Fruit fly (Drosophila melanogaster) whole organism, prepupa: ENCODE measurements around the gene Ino80.

ENCODE experiments used
- Blimp-1 ChIP-seq: fragments of 200-800 bp; sonication (Bioruptor generic); optimal IDR thresholded peaks from 3 replicates; lab custom pipeline; 2017; ENCODE audit warnings: missing biosample characterization, missing genetic modification characterization, mild to moderate bottlenecking, moderate library complexity, missing genetic modification reagents
- CG10631 ChIP-seq: fragments of 200-800 bp; sonication (Bioruptor generic); optimal IDR thresholded peaks from 2 replicates; lab custom pipeline; 2016; ENCODE audit warnings: missing biosample characterization, missing genetic modification characterization
- CG11294 ChIP-seq: fragments of 200-800 bp; sonication (Bioruptor generic); IDR thresholded peaks from 2 replicates; pipeline ENCODE4 v1.3.6; 2022; ENCODE audit warnings: missing biosample characterization, missing genetic modification characterization
- CG11762 ChIP-seq: fragments of 200-800 bp; sonication (Bioruptor generic); optimal IDR thresholded peaks from 3 replicates; lab custom pipeline; 2016; ENCODE audit warnings: missing biosample characterization, missing genetic modification characterization; ENCODE audit not compliant: insufficient read depth
- CG11902 ChIP-seq: fragments of 200-800 bp; sonication (Bioruptor generic); optimal IDR thresholded peaks from 3 replicates; lab custom pipeline; 2016; ENCODE audit warnings: missing biosample characterization, missing genetic modification characterization
- CG15336 ChIP-seq: fragments of 200-800 bp; sonication (Bioruptor generic); IDR thresholded peaks from 2 replicates; pipeline ENCODE4 v1.3.6; 2022; ENCODE audit warnings: missing biosample characterization, missing genetic modification characterization
- CG1621 ChIP-seq: fragments of 200-800 bp; sonication (Bioruptor generic); optimal IDR thresholded peaks from 3 replicates; lab custom pipeline; 2018; ENCODE audit warnings: missing biosample characterization, mild to moderate bottlenecking, missing genetic modification characterization
- CG16779 ChIP-seq: fragments of 200-800 bp; sonication (Bioruptor generic); optimal IDR thresholded peaks from 3 replicates; lab custom pipeline; 2017; ENCODE audit warnings: missing biosample characterization, mild to moderate bottlenecking, missing genetic modification characterization
- CG3032 ChIP-seq: fragments of 200-800 bp; optimal IDR thresholded peaks from 2 replicates; lab custom pipeline; 2019; ENCODE audit warnings: missing biosample characterization, mild to moderate bottlenecking, missing genetic modification characterization, moderate library complexity
- CG32006 ChIP-seq: fragments of 200-800 bp; sonication (Bioruptor generic); optimal IDR thresholded peaks from 3 replicates; lab custom pipeline; 2017; ENCODE audit warnings: missing biosample characterization, mild to moderate bottlenecking, missing genetic modification characterization
- CG3919 ChIP-seq: fragments of 200-800 bp; sonication (Bioruptor generic); optimal IDR thresholded peaks from 3 replicates; lab custom pipeline; 2016; ENCODE audit warnings: missing biosample characterization, missing genetic modification characterization
- CG4318 ChIP-seq: fragments of 200-800 bp; sonication (Bioruptor generic); optimal IDR thresholded peaks from 3 replicates; lab custom pipeline; 2017; ENCODE audit warnings: missing biosample characterization, mild to moderate bottlenecking, missing genetic modification characterization
- CG6163 ChIP-seq: fragments of 200-800 bp; sonication (Bioruptor generic); IDR thresholded peaks from 3 replicates; pipeline ENCODE4 v1.3.6; 2022; ENCODE audit warnings: missing biosample characterization, missing genetic modification characterization
- CG6276 ChIP-seq: fragments of 200-800 bp; sonication (Bioruptor generic); optimal IDR thresholded peaks from 2 replicates; lab custom pipeline; 2017; ENCODE audit warnings: missing biosample characterization, mild to moderate bottlenecking, missing genetic modification characterization
- CG6792 ChIP-seq: fragments of 200-800 bp; sonication (Bioruptor generic); optimal IDR thresholded peaks from 3 replicates; lab custom pipeline; 2016; ENCODE audit warnings: missing biosample characterization, missing genetic modification characterization
- CG6808 ChIP-seq: fragments of 200-800 bp; sonication (Bioruptor generic); optimal IDR thresholded peaks from 3 replicates; lab custom pipeline; 2017; ENCODE audit warnings: missing biosample characterization, missing genetic modification characterization, mild to moderate bottlenecking, moderate library complexity, missing genetic modification reagents
- CG6854 ChIP-seq: fragments of 200-800 bp; sonication (Bioruptor generic); optimal IDR thresholded peaks from 2 replicates; lab custom pipeline; 2017; ENCODE audit warnings: missing biosample characterization, mild to moderate bottlenecking, missing genetic modification characterization
- CG8119 ChIP-seq: fragments of 200-800 bp; sonication (Bioruptor generic); IDR thresholded peaks from 3 replicates; pipeline ENCODE4 v1.3.6; 2022; ENCODE audit warnings: missing biosample characterization, missing genetic modification characterization
- CG8319 ChIP-seq: fragments of 200-800 bp; sonication (Bioruptor generic); optimal IDR thresholded peaks from 3 replicates; lab custom pipeline; 2016; ENCODE audit warnings: missing biosample characterization, missing genetic modification characterization
- CG9139 ChIP-seq: fragments of 200-800 bp; sonication (Bioruptor generic); optimal IDR thresholded peaks from 3 replicates; lab custom pipeline; 2017; ENCODE audit warnings: missing biosample characterization, mild to moderate bottlenecking, missing genetic modification characterization
- Eip75B ChIP-seq: fragments of 200-800 bp; sonication (Bioruptor generic); optimal IDR thresholded peaks from 3 replicates; lab custom pipeline; 2016; ENCODE audit warnings: missing biosample characterization, missing genetic modification characterization
- Eip78C ChIP-seq: fragments of 200-800 bp; sonication (Bioruptor generic); peaks from one replicate; lab custom pipeline; 2016; ENCODE audit warnings: missing biosample characterization, missing genetic modification characterization
- Ets21C ChIP-seq: fragments of 200-800 bp; sonication (Bioruptor generic); optimal IDR thresholded peaks from 3 replicates; lab custom pipeline; 2016; ENCODE audit warnings: missing biosample characterization, missing genetic modification characterization
- Ets96B ChIP-seq: fragments of 200-800 bp; optimal IDR thresholded peaks from 2 replicates; lab custom pipeline; 2019; ENCODE audit warnings: missing biosample characterization, mild to moderate bottlenecking, missing genetic modification characterization, moderate library complexity
- Gug ChIP-seq: fragments of 200-800 bp; sonication (Bioruptor generic); IDR thresholded peaks from 2 replicates; pipeline ENCODE4 v1.3.6; 2022; ENCODE audit warnings: missing biosample characterization, missing genetic modification characterization
- Hr4 ChIP-seq: fragments of 200-800 bp; sonication (Bioruptor generic); optimal IDR thresholded peaks from 3 replicates; lab custom pipeline; 2016; ENCODE audit warnings: missing biosample characterization, missing genetic modification characterization
- OdsH ChIP-seq: fragments of 200-800 bp; sonication (Bioruptor generic); optimal IDR thresholded peaks from 3 replicates; lab custom pipeline; 2016; ENCODE audit warnings: missing biosample characterization, missing genetic modification characterization
- Sox102F ChIP-seq: fragments of 200-800 bp; sonication (Bioruptor generic); optimal IDR thresholded peaks from 2 replicates; lab custom pipeline; 2016; ENCODE audit warnings: missing biosample characterization, mild to moderate bottlenecking, missing genetic modification characterization
- Sox14 ChIP-seq: fragments of 200-800 bp; sonication (Bioruptor generic); optimal IDR thresholded peaks from 3 replicates; lab custom pipeline; 2016; ENCODE audit warnings: missing biosample characterization, missing genetic modification characterization
- achi ChIP-seq: fragments of 200-800 bp; sonication (Bioruptor generic); optimal IDR thresholded peaks from 3 replicates; lab custom pipeline; 2016; ENCODE audit warnings: missing biosample characterization, missing genetic modification characterization
- cyc ChIP-seq: fragments of 200-800 bp; sonication (Bioruptor generic); optimal IDR thresholded peaks from 3 replicates; lab custom pipeline; 2016; ENCODE audit warnings: missing biosample characterization, missing genetic modification characterization
- dsx ChIP-seq: fragments of 200-800 bp; optimal IDR thresholded peaks from 3 replicates; lab custom pipeline; 2019; ENCODE audit warnings: missing biosample characterization, mild to moderate bottlenecking, missing genetic modification characterization, moderate library complexity; ENCODE audit not compliant: poor library complexity, severe bottlenecking
- esn ChIP-seq: fragments of 200-800 bp; sonication (Bioruptor generic); optimal IDR thresholded peaks from 2 replicates; lab custom pipeline; 2016; ENCODE audit warnings: missing biosample characterization, mild to moderate bottlenecking, missing genetic modification characterization, moderate library complexity
- fd85E ChIP-seq: fragments of 200-800 bp; sonication (Bioruptor generic); optimal IDR thresholded peaks from 3 replicates; lab custom pipeline; 2016; ENCODE audit warnings: missing biosample characterization, missing genetic modification characterization
- fkh ChIP-seq: fragments of 200-800 bp; sonication (Bioruptor generic); optimal IDR thresholded peaks from 3 replicates; lab custom pipeline; 2017; ENCODE audit warnings: missing biosample characterization, mild to moderate bottlenecking, missing genetic modification characterization, moderate library complexity
- net ChIP-seq: fragments of 200-800 bp; sonication (Bioruptor generic); optimal IDR thresholded peaks from 3 replicates; lab custom pipeline; 2016; ENCODE audit warnings: missing biosample characterization, missing genetic modification characterization
- ss ChIP-seq, 2 experiments: fragments of 200-800 bp; sonication (Bioruptor generic); optimal IDR thresholded peaks; 2 replicates in 1 of 2; 3 replicates in 1 of 2; lab custom pipeline; 2017 to 2018; ENCODE audit warnings: mild to moderate bottlenecking in 2 of 2, missing biosample characterization in 2 of 2, missing genetic modification characterization in 2 of 2, moderate library complexity in 1 of 2
- svp ChIP-seq: fragments of 200-800 bp; sonication (Bioruptor generic); peaks from one replicate; lab custom pipeline; 2016; ENCODE audit warnings: missing biosample characterization, missing genetic modification characterization

Ino80 gene

dm6 chr3R:19339205-19339724 is 63.7 kb downstream of the Ino80 start:
- no peak for TF ChIP-seq CG11902
- peak; percentile 21 for TF ChIP-seq svp (GFP tag; lab: Kevin White, UChicago)

dm6 chr3R:19335482-19335881 is 67.5 kb downstream of the Ino80 start:
- TF ChIP-seq fd85E: no peak
- no peak for TF ChIP-seq CG10631

- no peak for TF ChIP-seq CG9139
- TF ChIP-seq Sox14 (GFP tag; lab: Kevin White, UChicago): no peak
- TF ChIP-seq cyc (GFP tag; lab: Kevin White, UChicago): no peak
- no peak for TF ChIP-seq Eip75B (GFP tag; lab: Kevin White, UChicago)
These were observed 70.4 kb downstream of the Ino80 start for dm6 chr3R:19332553-19332952.

dm6 chr3R:19332052-19332451 is 70.9 kb downstream of the Ino80 start:
- TF ChIP-seq CG11294 (no peak), Sox102F (GFP tag; lab: Kevin White, UChicago) (no peak), CG11902 (no peak), CG11762 (no peak), ss (GFP tag; optimal IDR thresholded peaks at IDR 0.05; lab: Kevin White, UChicago) (no peak), OdsH (no peak), fkh (no peak), net (GFP tag; lab: Kevin White, UChicago) (no peak), CG6276 (no peak), CG6792 (no peak), CG6854 (GFP tag; lab: Kevin White, UChicago) (no peak), CG6163 (GFP tag; lab: Robert Waterston, UW) (no peak), CG6808 (GFP tag; lab: Kevin White, UChicago) (no peak), CG8319 (GFP tag; lab: Kevin White, UChicago) (no peak)

- TF ChIP-seq achi: no peak
- peak; percentile 36 for TF ChIP-seq Eip75B (GFP tag; lab: Kevin White, UChicago)
- TF ChIP-seq CG6163 (GFP tag; lab: Robert Waterston, UW): no peak
- peak; percentile 71 for TF ChIP-seq CG6854 (GFP tag; lab: Kevin White, UChicago)
- peak; percentile 37 for TF ChIP-seq svp (GFP tag; lab: Kevin White, UChicago)
- TF ChIP-seq CG8119 (GFP tag; lab: Robert Waterston, UW): no peak
- TF ChIP-seq ss (GFP tag; optimal IDR thresholded peaks at IDR 0.05; lab: Kevin White, UChicago): peak in 1 of 2 experiments; percentile 66
- peak; percentile 12 for TF ChIP-seq Sox102F (GFP tag; lab: Kevin White, UChicago)
- TF ChIP-seq Blimp-1 (GFP tag; lab: Kevin White, UChicago): peak; percentile 13
- TF ChIP-seq Ets21C: no peak
These were observed 74.2 kb downstream of the Ino80 start for dm6 chr3R:19328716-19329115.

- TF ChIP-seq achi: peak; percentile 18
- no peak for TF ChIP-seq CG6808 (GFP tag; lab: Kevin White, UChicago)
- no peak for TF ChIP-seq CG4318 (GFP tag; lab: Kevin White, UChicago)
- peak; percentile 1 for TF ChIP-seq CG16779 (tag; lab: Kevin White, UChicago)
- TF ChIP-seq CG6854 (GFP tag; lab: Kevin White, UChicago): peak; percentile 62
- peak; percentile 29; the same call in 1 of the 3 replicates for TF ChIP-seq CG8119 (GFP tag; lab: Robert Waterston, UW)
- TF ChIP-seq net (GFP tag; lab: Kevin White, UChicago): peak; percentile 27
- peak; percentile 35 for TF ChIP-seq Eip75B (GFP tag; lab: Kevin White, UChicago)
- peak; percentile 23 for TF ChIP-seq CG3919 (GFP tag; lab: Kevin White, UChicago)
- peak; percentile 41 for TF ChIP-seq CG9139
- no peak for TF ChIP-seq cyc (GFP tag; lab: Kevin White, UChicago)
- TF ChIP-seq Ets96B (tag; lab: Kevin White, UChicago): no peak
- peak; percentile 32 to 66 for TF ChIP-seq ss (GFP tag; optimal IDR thresholded peaks at IDR 0.05; lab: Kevin White, UChicago)
- TF ChIP-seq CG6276: peak; percentile 1
- TF ChIP-seq CG3032 (tag; lab: Kevin White, UChicago): no peak
- TF ChIP-seq CG1621: peak; percentile 24
- no peak for TF ChIP-seq esn
- no peak for TF ChIP-seq CG6792
- peak; percentile 26 for TF ChIP-seq CG32006 (GFP tag; lab: Kevin White, UChicago)
- TF ChIP-seq Hr4 (GFP tag; lab: Kevin White, UChicago): peak; percentile 3
- TF ChIP-seq CG6163 (GFP tag; lab: Robert Waterston, UW): peak; percentile 16; the same call in 1 of the 3 replicates
- TF ChIP-seq Gug: no peak
- TF ChIP-seq dsx (GFP tag; lab: Kevin White, UChicago): peak; percentile 21
- TF ChIP-seq CG15336 (GFP tag; lab: Robert Waterston, UW): 0 out of 2 replicates have a peak, but pooled peaks have one; percentile 45
- TF ChIP-seq CG11902: no peak
- TF ChIP-seq Eip78C: peak; percentile 76
These were observed 76.7 kb downstream of the Ino80 start, which contains the start of gene Delta for dm6 chr3R:19326043-19326805. Delta (minus strand) TSS chr3R:19326217.
